Worm (Caenorhabditis elegans) whole organism, L4 larva: ENCODE data around the gene mtl-1.
A peak's percentile ranks its signal among the peaks of the same experiment; 100 is the strongest.

Experiments
- F10B5.3 ChIP-seq: sonication (generic microtip); optimal IDR thresholded peaks from 2 replicates; lab custom pipeline; 2016; ENCODE audit warnings: mild to moderate bottlenecking, missing genetic modification characterization, missing compliant biosample characterization
- Y75B8A.6 ChIP-seq: fragments of 200-800 bp; sonication (Bioruptor generic); IDR thresholded peaks from 2 replicates; pipeline ENCODE4 v1.3.6; 2022; ENCODE audit warnings: missing genetic modification reagents, missing genetic modification characterization, missing compliant biosample characterization
- ZK337.2 ChIP-seq: fragments of 200-800 bp; sonication (Bioruptor generic); IDR thresholded peaks from 2 replicates; pipeline ENCODE4 v1.3.6; 2022; ENCODE audit warnings: missing genetic modification reagents, missing genetic modification characterization, missing compliant biosample characterization
- ZK546.5 ChIP-seq, 2 experiments: sonication (generic microtip); optimal IDR thresholded peaks; 2 replicates each; lab custom pipeline; 2017; ENCODE audit warnings: missing biosample characterization in 2 of 2, missing genetic modification characterization in 2 of 2
- ama-1 ChIP-seq: fragments of 150-350 bp; optimal IDR thresholded peaks from 2 replicates; lab custom pipeline; 2014; ENCODE audit warnings: inconsistent platforms, mixed read lengths
- arid-1 ChIP-seq: fragments of 200-800 bp; sonication (Bioruptor generic); conservative IDR thresholded peaks from 2 replicates; pipeline ENCODE4 v1.3.6; 2022; ENCODE audit warnings: missing genetic modification reagents, missing genetic modification characterization, missing compliant biosample characterization
- attf-4 ChIP-seq: sonication (generic microtip); optimal IDR thresholded peaks from 3 replicates; lab custom pipeline; 2017; ENCODE audit warnings: missing biosample characterization, missing genetic modification characterization
- ceh-20 ChIP-seq: fragments of 200-800 bp; sonication (Bioruptor generic); IDR thresholded peaks from 2 replicates; pipeline ENCODE4 v1.3.6; 2022; ENCODE audit warnings: missing genetic modification reagents, missing genetic modification characterization, missing compliant biosample characterization
- ceh-28 ChIP-seq: fragments of 150-350 bp; optimal IDR thresholded peaks from 2 replicates; lab custom pipeline; 2014; ENCODE audit warnings: missing biosample characterization, missing genetic modification reagents, missing genetic modification characterization
- ceh-44 ChIP-seq: fragments of 200-800 bp; sonication (Bioruptor generic); IDR thresholded peaks from 2 replicates; pipeline ENCODE4 v1.3.6; 2022; ENCODE audit warnings: missing genetic modification reagents, missing genetic modification characterization, missing compliant biosample characterization
- ceh-62 ChIP-seq: sonication (generic microtip); optimal IDR thresholded peaks from 2 replicates; lab custom pipeline; 2017; ENCODE audit warnings: missing biosample characterization, missing genetic modification characterization
- ceh-82 ChIP-seq: sonication (generic microtip); optimal IDR thresholded peaks from 2 replicates; lab custom pipeline; 2017; ENCODE audit warnings: missing biosample characterization, missing genetic modification characterization
- ces-1 ChIP-seq: fragments of 150-350 bp; sonication (generic microtip); optimal IDR thresholded peaks from 4 replicates; lab custom pipeline; 2014; ENCODE audit warnings: missing biosample characterization, missing genetic modification reagents, missing genetic modification characterization
- dmd-6 ChIP-seq: fragments of 200-800 bp; sonication (Bioruptor generic); IDR thresholded peaks from 2 replicates; pipeline ENCODE4 v1.3.6; 2022; ENCODE audit warnings: missing genetic modification reagents, missing genetic modification characterization, missing compliant biosample characterization
- dmd-9 ChIP-seq: fragments of 200-800 bp; sonication (Bioruptor generic); IDR thresholded peaks from 2 replicates; pipeline ENCODE4 v1.3.6; 2022; ENCODE audit warnings: missing genetic modification reagents, missing genetic modification characterization, missing compliant biosample characterization
- dpl-1 ChIP-seq: fragments of 150-350 bp; optimal IDR thresholded peaks from 2 replicates; lab custom pipeline; 2014; ENCODE audit warnings: missing biosample characterization, missing genetic modification reagents, missing genetic modification characterization
- duxl-1 ChIP-seq: sonication (generic microtip); optimal IDR thresholded peaks from 2 replicates; lab custom pipeline; 2016; ENCODE audit warnings: mild to moderate bottlenecking, missing genetic modification characterization, moderate library complexity, missing compliant biosample characterization; ENCODE audit not compliant: poor library complexity
- fkh-10 ChIP-seq: fragments of 150-350 bp; optimal IDR thresholded peaks from 2 replicates; lab custom pipeline; 2014; ENCODE audit warnings: missing biosample characterization, missing genetic modification reagents, missing genetic modification characterization
- fos-1 ChIP-seq: fragments of 150-350 bp; optimal IDR thresholded peaks from 2 replicates; lab custom pipeline; 2014; ENCODE audit warnings: missing biosample characterization, missing genetic modification characterization
- hif-1 ChIP-seq, 2 experiments: sonication (generic microtip); optimal IDR thresholded peaks; 2 replicates each; lab custom pipeline; 2016 to 2017; ENCODE audit warnings: missing compliant biosample characterization in 2 of 2, missing genetic modification characterization in 2 of 2, missing genetic modification reagents in 2 of 2, missing genotype in 2 of 2, mild to moderate bottlenecking in 1 of 2
- hlh-30 ChIP-seq: sonication (generic microtip); optimal IDR thresholded peaks from 2 replicates; lab custom pipeline; 2017; ENCODE audit warnings: antibody characterized with exemption, mild to moderate bottlenecking, missing genetic modification characterization, missing compliant biosample characterization; ENCODE audit not compliant: insufficient read depth
- lin-15B ChIP-seq: fragments of 150-350 bp; sonication (generic microtip); optimal IDR thresholded peaks from 3 replicates; lab custom pipeline; 2014; ENCODE audit warnings: missing biosample characterization, missing genetic modification characterization
- lin-38 ChIP-seq: fragments of 200-800 bp; sonication (Bioruptor generic); IDR thresholded peaks from 2 replicates; pipeline ENCODE4 v1.3.6; 2022; ENCODE audit warnings: missing genetic modification reagents, missing genetic modification characterization, missing compliant biosample characterization
- lir-3 ChIP-seq: sonication (generic microtip); optimal IDR thresholded peaks from 2 replicates; lab custom pipeline; 2016; ENCODE audit warnings: mild to moderate bottlenecking, missing genetic modification characterization, missing compliant biosample characterization
- madf-5 ChIP-seq, 2 experiments: fragments of 200-800 bp; sonication (Bioruptor generic); IDR thresholded peaks; 2 replicates each; pipeline ENCODE4 v1.3.6; 2022; ENCODE audit warnings: missing compliant biosample characterization in 2 of 2, missing genetic modification characterization in 2 of 2
- madf-9 ChIP-seq: fragments of 200-800 bp; sonication (Bioruptor generic); conservative IDR thresholded peaks from 2 replicates; pipeline ENCODE4 v1.3.6; 2022; ENCODE audit warnings: missing genetic modification reagents, missing genetic modification characterization, missing compliant biosample characterization
- mdl-1 ChIP-seq, 2 experiments: fragments of 150-350 bp in 1 of 2; sonication (generic microtip) in 1 of 2; optimal IDR thresholded peaks; 2 replicates each; lab custom pipeline; 2014 to 2017; ENCODE audit warnings: missing biosample characterization in 2 of 2, missing genetic modification characterization in 2 of 2
- mdt-29 ChIP-seq: fragments of 200-800 bp; sonication (Bioruptor generic); IDR thresholded peaks from 2 replicates; pipeline ENCODE4 v1.3.6; 2022; ENCODE audit warnings: missing genetic modification reagents, missing genetic modification characterization, missing compliant biosample characterization
- mxl-3 ChIP-seq: fragments of 200-800 bp; sonication (Bioruptor generic); optimal IDR thresholded peaks from 2 replicates; lab custom pipeline; 2018; ENCODE audit warnings: mild to moderate bottlenecking, missing genetic modification characterization, missing compliant biosample characterization
- nhr-102 ChIP-seq: sonication (generic microtip); optimal IDR thresholded peaks from 2 replicates; lab custom pipeline; 2016; ENCODE audit warnings: mild to moderate bottlenecking, missing genetic modification characterization, moderate library complexity, missing compliant biosample characterization
- nhr-111 ChIP-seq: fragments of 200-800 bp; sonication (Bioruptor generic); optimal IDR thresholded peaks from 2 replicates; lab custom pipeline; 2018; ENCODE audit warnings: mild to moderate bottlenecking, missing genetic modification characterization, missing compliant biosample characterization
- nhr-237 ChIP-seq: sonication (generic microtip); optimal IDR thresholded peaks from 2 replicates; lab custom pipeline; 2017; ENCODE audit warnings: missing biosample characterization, missing genetic modification characterization
- nhr-25 ChIP-seq: sonication (generic microtip); optimal IDR thresholded peaks from 2 replicates; lab custom pipeline; 2017; ENCODE audit warnings: missing genetic modification characterization, mild to moderate bottlenecking, missing compliant biosample characterization, antibody characterized with exemption, moderate library complexity, borderline replicate concordance; ENCODE audit not compliant: insufficient read depth
- nhr-28 ChIP-seq: fragments of 150-350 bp; optimal IDR thresholded peaks from 2 replicates; lab custom pipeline; 2014; ENCODE audit warnings: missing biosample characterization, missing genetic modification characterization
- nhr-41 ChIP-seq: fragments of 200-800 bp; sonication (Bioruptor generic); IDR thresholded peaks from 2 replicates; pipeline ENCODE4 v1.3.6; 2022; ENCODE audit warnings: missing genetic modification reagents, missing genetic modification characterization, missing compliant biosample characterization
- nhr-42 ChIP-seq: fragments of 200-800 bp; sonication (Bioruptor generic); IDR thresholded peaks from 2 replicates; pipeline ENCODE4 v1.3.6; 2022; ENCODE audit warnings: missing genetic modification characterization, missing compliant biosample characterization
- nhr-6 ChIP-seq: fragments of 150-350 bp; optimal IDR thresholded peaks from 2 replicates; lab custom pipeline; 2014; ENCODE audit warnings: missing biosample characterization, missing genetic modification characterization
- php-3 ChIP-seq: fragments of 200-800 bp; sonication (Bioruptor generic); IDR thresholded peaks from 2 replicates; pipeline ENCODE4 v1.3.6; 2022; ENCODE audit warnings: missing genetic modification reagents, missing genetic modification characterization, missing compliant biosample characterization
- sdz-12 ChIP-seq: fragments of 200-800 bp; sonication (Bioruptor generic); optimal IDR thresholded peaks from 2 replicates; lab custom pipeline; 2018; ENCODE audit warnings: mild to moderate bottlenecking, missing genetic modification characterization, missing compliant biosample characterization
- set-16 ChIP-seq: fragments of 200-800 bp; sonication (Bioruptor generic); IDR thresholded peaks from 2 replicates; pipeline ENCODE4 v1.3.6; 2022; ENCODE audit warnings: missing genetic modification reagents, missing genetic modification characterization, missing compliant biosample characterization
- skn-1 ChIP-seq: fragments of 150-350 bp; optimal IDR thresholded peaks from 2 replicates; lab custom pipeline; 2014; ENCODE audit warnings: missing biosample characterization, missing genetic modification characterization
- snpc-1.2 ChIP-seq: fragments of 200-800 bp; sonication (Bioruptor generic); IDR thresholded peaks from 2 replicates; pipeline ENCODE4 v1.3.6; 2022; ENCODE audit warnings: missing genetic modification reagents, missing genetic modification characterization, missing compliant biosample characterization
- snpc-4 ChIP-seq: fragments of 150-350 bp; optimal IDR thresholded peaks from 2 replicates; lab custom pipeline; 2014; ENCODE audit warnings: missing biosample characterization, missing genetic modification characterization
- spr-3 ChIP-seq: fragments of 200-800 bp; sonication (Bioruptor generic); optimal IDR thresholded peaks from 2 replicates; lab custom pipeline; 2018; ENCODE audit warnings: mild to moderate bottlenecking, missing genetic modification characterization, missing compliant biosample characterization
- tag-97 ChIP-seq: fragments of 200-800 bp; sonication (Bioruptor generic); IDR thresholded peaks from 2 replicates; pipeline ENCODE4 v1.3.6; 2022; ENCODE audit warnings: missing genetic modification characterization, missing compliant biosample characterization
- tra-1 ChIP-seq: fragments of 200-800 bp; sonication (Bioruptor generic); IDR thresholded peaks from 2 replicates; pipeline ENCODE4 v1.3.6; 2022; ENCODE audit warnings: missing genetic modification reagents, missing genetic modification characterization, missing compliant biosample characterization
- unc-130 ChIP-seq: sonication (generic microtip); optimal IDR thresholded peaks from 2 replicates; lab custom pipeline; 2016; ENCODE audit warnings: missing genetic modification reagents, missing genetic modification characterization, missing compliant biosample characterization
- unc-39 ChIP-seq: sonication (generic microtip); optimal IDR thresholded peaks from 2 replicates; lab custom pipeline; 2017; ENCODE audit warnings: missing biosample characterization, missing genetic modification characterization
- unc-62 ChIP-seq, 3 experiments: fragments of 150-350 bp in 1 of 3; sonication (generic microtip); optimal IDR thresholded peaks in 2 of 3; peaks in 1 of 3; 1 replicate in 1 of 3; 2 replicates in 2 of 3; lab custom pipeline; 2014 to 2017; ENCODE audit warnings: missing biosample characterization in 3 of 3, missing genetic modification characterization in 3 of 3, missing genetic modification reagents in 3 of 3, missing genotype in 1 of 3
- vab-7 ChIP-seq: fragments of 200-800 bp; sonication (Bioruptor generic); IDR thresholded peaks from 2 replicates; pipeline ENCODE4 v1.3.6; 2022; ENCODE audit warnings: missing genetic modification reagents, missing genetic modification characterization, missing compliant biosample characterization
- zag-1 ChIP-seq: fragments of 150-350 bp; optimal IDR thresholded peaks from 2 replicates; lab custom pipeline; 2014; ENCODE audit warnings: missing biosample characterization, missing genetic modification characterization
- zfp-3 ChIP-seq: fragments of 200-800 bp; sonication (Bioruptor generic); conservative IDR thresholded peaks from 2 replicates; pipeline ENCODE4 v1.3.6; 2022; ENCODE audit warnings: missing genetic modification reagents, missing genetic modification characterization, missing compliant biosample characterization

Gene mtl-1

ce11 chrV:6665751-6666150, 25.9 kb downstream of the mtl-1 start, which contains the start of gene pmp-5:
Gene pmp-5, minus strand, starts transcription at chrV:6665813.
- TF ChIP-seq mxl-3 (GFP tag; lab: Kevin White, UChicago), result no peak
- TF ChIP-seq ceh-62 (tag; lab: Kevin White, UChicago), result no peak
- no peak for TF ChIP-seq lir-3 (tag; lab: Kevin White, UChicago)
- TF ChIP-seq tra-1, result peak; percentile 65
- no peak for TF ChIP-seq zag-1
- peak in 1 of 2 experiments; percentile 88 for TF ChIP-seq unc-62 (GFP tag; optimal IDR thresholded peaks at IDR 0.05 in 1 of 2; lab: Kevin White, UChicago)
- no peak for TF ChIP-seq unc-62 (tag; optimal IDR thresholded peaks at IDR 0.05; lab: Kevin White, UChicago)
- no peak for TF ChIP-seq ceh-28 (tag; lab: Kevin White, UChicago)
- TF ChIP-seq ZK546.5 (tag; optimal IDR thresholded peaks at IDR 0.05; lab: Kevin White, UChicago), result no peak
- no peak for TF ChIP-seq tag-97 (GFP tag; lab: Robert Waterston, UW)
- no peak for TF ChIP-seq madf-5 (GFP tag; IDR thresholded peaks at IDR 0.05; lab: Robert Waterston, UW)
- no peak for TF ChIP-seq ceh-82 (tag; lab: Kevin White, UChicago)
- TF ChIP-seq nhr-41, result no peak
- peak; percentile 66 for TF ChIP-seq php-3 (GFP tag; lab: Robert Waterston, UW)
- TF ChIP-seq zfp-3, result no peak
- TF ChIP-seq hlh-30 (tag; lab: Kevin White, UChicago), result no peak
- TF ChIP-seq snpc-1.2 (GFP tag; lab: Robert Waterston, UW), result no peak
- TF ChIP-seq set-16 (GFP tag; lab: Robert Waterston, UW), result no peak
- TF ChIP-seq Y75B8A.6 (GFP tag; lab: Robert Waterston, UW), result no peak
- no peak for TF ChIP-seq fkh-10 (GFP tag; lab: Kevin White, UChicago)
- no peak for TF ChIP-seq dmd-9
- TF ChIP-seq ama-1 (lab: Kevin White, UChicago), result no peak
- no peak for TF ChIP-seq mdt-29
- TF ChIP-seq hif-1 (tag; optimal IDR thresholded peaks at IDR 0.05; lab: Kevin White, UChicago), result peak in 1 of 2 experiments; percentile 58
- no peak for TF ChIP-seq spr-3 (GFP tag; lab: Kevin White, UChicago)
- TF ChIP-seq madf-9 (GFP tag; lab: Robert Waterston, UW), result no peak
- no peak for TF ChIP-seq vab-7 (GFP tag; lab: Robert Waterston, UW)
- TF ChIP-seq ceh-20 (GFP tag; lab: Robert Waterston, UW), result no peak
- no peak for TF ChIP-seq mdl-1 (tag; optimal IDR thresholded peaks at IDR 0.05; lab: Kevin White, UChicago)
- no peak for TF ChIP-seq sdz-12 (GFP tag; lab: Kevin White, UChicago)
- TF ChIP-seq ces-1 (GFP tag; lab: Kevin White, UChicago), result no peak
- no peak for TF ChIP-seq arid-1 (GFP tag; lab: Robert Waterston, UW)
- no peak for TF ChIP-seq nhr-42
- no peak for TF ChIP-seq snpc-4
- no peak for TF ChIP-seq fos-1 (tag; lab: Kevin White, UChicago)
- TF ChIP-seq nhr-102, result peak; percentile 50
- no peak for TF ChIP-seq duxl-1
- TF ChIP-seq nhr-25 (tag; lab: Kevin White, UChicago), result no peak
- TF ChIP-seq unc-130 (GFP tag; lab: Kevin White, UChicago), result no peak
- no peak for TF ChIP-seq skn-1 (tag; lab: Kevin White, UChicago)
- TF ChIP-seq dmd-6 (GFP tag; lab: Robert Waterston, UW), result peak; percentile 91
- no peak for TF ChIP-seq ZK337.2 (GFP tag; lab: Robert Waterston, UW)
- TF ChIP-seq lin-15B (tag; lab: Kevin White, UChicago), result no peak
- no peak for TF ChIP-seq attf-4 (tag; lab: Kevin White, UChicago)
- no peak for TF ChIP-seq F10B5.3 (tag; lab: Kevin White, UChicago)
- TF ChIP-seq nhr-28, result peak; percentile 86
- no peak for TF ChIP-seq lin-38 (GFP tag; lab: Robert Waterston, UW)
- no peak for TF ChIP-seq unc-39 (tag; lab: Kevin White, UChicago)
- no peak for TF ChIP-seq dpl-1 (GFP tag; lab: Kevin White, UChicago)
- TF ChIP-seq nhr-111 (GFP tag; lab: Kevin White, UChicago), result no peak
- no peak for TF ChIP-seq ceh-44 (GFP tag; lab: Robert Waterston, UW)
- TF ChIP-seq nhr-237 (tag; lab: Kevin White, UChicago), result no peak
- TF ChIP-seq nhr-6 (tag; lab: Kevin White, UChicago), result no peak
